Worm (Caenorhabditis elegans) whole organism, young adult: ENCODE measurements around the gene Y102A5C.27.
"Not testable (repeated sequence)": the region's sequence is repeated elsewhere in the genome, so short reads cannot be mapped to it uniquely, and the experiment has no call there.

ENCODE experiments used
- Y56A3A.18 ChIP-seq: fragments of 200-800 bp; sonication (Bioruptor generic); IDR thresholded peaks from 2 replicates; pipeline ENCODE4 v1.3.6; 2022; ENCODE audit warnings: missing genetic modification reagents, missing genetic modification characterization, missing compliant biosample characterization
- ceh-91 ChIP-seq: fragments of 200-800 bp; sonication (Bioruptor generic); IDR thresholded peaks from 2 replicates; pipeline ENCODE4 v1.3.6; 2022; ENCODE audit warnings: missing genetic modification reagents, missing genetic modification characterization, missing compliant biosample characterization
- nfya-1 ChIP-seq: sonication (generic microtip); optimal IDR thresholded peaks from 2 replicates; lab custom pipeline; 2017; ENCODE audit warnings: antibody characterized with exemption, missing compliant biosample characterization, missing genetic modification characterization, borderline replicate concordance; ENCODE audit not compliant: insufficient read depth
- nhr-27 ChIP-seq: fragments of 200-800 bp; sonication (Bioruptor generic); optimal IDR thresholded peaks from 2 replicates; lab custom pipeline; 2018; ENCODE audit warnings: mild to moderate bottlenecking, missing genetic modification characterization, moderate library complexity, missing compliant biosample characterization
- snpc-1.3 ChIP-seq: sonication (generic microtip); optimal IDR thresholded peaks from 2 replicates; lab custom pipeline; 2017; ENCODE audit warnings: missing genetic modification characterization, mild to moderate bottlenecking, missing compliant biosample characterization, antibody characterized with exemption, moderate library complexity, missing genotype, missing genetic modification reagents; ENCODE audit not compliant: insufficient read depth
- unc-62 ChIP-seq: fragments of 150-350 bp; optimal IDR thresholded peaks from 2 replicates; lab custom pipeline; 2014; ENCODE audit warnings: missing biosample characterization, missing genetic modification reagents, missing genetic modification characterization

- not testable (repeated sequence) for TF ChIP-seq unc-62 (GFP tag; lab: Kevin White, UChicago); nhr-27; nfya-1 (tag; lab: Kevin White, UChicago); snpc-1.3 (tag; lab: Kevin White, UChicago); ceh-91 (GFP tag; lab: Robert Waterston, UW); Y56A3A.18
Measured at ce11 chrV:16949609-16950008, 38.9 kb downstream of the Y102A5C.27 start, which contains the start of gene fbxa-111.
